Fruit fly (Drosophila melanogaster): ENCODE results near the gene CG31624.

The CG31624 gene

dm6 chr2L:21221778-21222177 is 21.6 kb upstream of the CG31624 start:
- TF ChIP-seq CG3838 (GFP tag; optimal IDR thresholded peaks at IDR 0.05) = no peak
- TF ChIP-seq CG6791 (GFP tag; IDR thresholded peaks at IDR 0.05; ENCODE audit: partially characterized antibody) = 0 out of 3 replicates have a peak, but pooled peaks have one; percentile 28
- TF ChIP-seq esg (GFP tag; conservative IDR thresholded peaks at IDR 0.05) = no peak
- TF ChIP-seq CG34224 (GFP tag; IDR thresholded peaks at IDR 0.05; ENCODE audit: partially characterized antibody) = peak; percentile 50; the same call in 2 of the 3 replicates
- TF ChIP-seq unc-4 (GFP tag; IDR thresholded peaks at IDR 0.05; ENCODE audit: partially characterized antibody) = peak; percentile 27; the same call in 1 of the 2 replicates
- no peak for TF ChIP-seq caup (GFP tag; optimal IDR thresholded peaks at IDR 0.05; ENCODE audit: severe bottlenecking)
- no peak for TF ChIP-seq NFAT (GFP tag; IDR thresholded peaks at IDR 0.05)
- peak; percentile 44 for TF ChIP-seq cg (GFP tag; optimal IDR thresholded peaks at IDR 0.05)
- no peak for TF ChIP-seq exex (tag; optimal IDR thresholded peaks at IDR 0.05)
- TF ChIP-seq repo (GFP tag; optimal IDR thresholded peaks at IDR 0.05) = no peak
- TF ChIP-seq chinmo (GFP tag; IDR thresholded peaks at IDR 0.05; ENCODE audit: partially characterized antibody) = peak; percentile 60; the same call in 2 of the 4 replicates
- no peak for TF ChIP-seq sc (optimal IDR thresholded peaks at IDR 0.05)
- no peak for TF ChIP-seq sc (GFP tag; optimal IDR thresholded peaks at IDR 0.05)
- no peak for TF ChIP-seq Opbp (GFP tag; IDR thresholded peaks at IDR 0.05; ENCODE audit: partially characterized antibody)
- no peak for TF ChIP-seq CG9727 (GFP tag; optimal IDR thresholded peaks at IDR 0.05)
- no peak for TF ChIP-seq CG5245 (GFP tag; optimal IDR thresholded peaks at IDR 0.05)
- no peak for TF ChIP-seq CG11723 (GFP tag; optimal IDR thresholded peaks at IDR 0.05)
- TF ChIP-seq CG43689 (GFP tag; IDR thresholded peaks at IDR 0.05) = no peak
- TF ChIP-seq seq (GFP tag; IDR thresholded peaks at IDR 0.05) = 0 out of 2 replicates have a peak, but pooled peaks have one; percentile 51
- TF ChIP-seq Trl (optimal IDR thresholded peaks at IDR 0.05) = peak; percentile 87 to 94
- no peak for TF ChIP-seq Trl (GFP tag; optimal IDR thresholded peaks at IDR 0.05)
- TF ChIP-seq ato (GFP tag; IDR thresholded peaks at IDR 0.05; ENCODE audit: partially characterized antibody) = no peak
- peak; percentile 19; the same call in 1 of the 2 replicates for TF ChIP-seq CG32532 (GFP tag; IDR thresholded peaks at IDR 0.05)
- no peak for TF ChIP-seq slbo (GFP tag; IDR thresholded peaks at IDR 0.05)
- 0 out of 2 replicates have a peak, but pooled peaks have one; percentile 19 for TF ChIP-seq crol (GFP tag; IDR thresholded peaks at IDR 0.05)
- peak; percentile 43; the same call in 1 of the 2 replicates for TF ChIP-seq hbn (GFP tag; IDR thresholded peaks at IDR 0.05; ENCODE audit: partially characterized antibody)
- TF ChIP-seq CG31441 (GFP tag; IDR thresholded peaks at IDR 0.05) = no peak

- TF ChIP-seq D19B (GFP tag; optimal IDR thresholded peaks at IDR 0.05) (no peak), danr (GFP tag; IDR thresholded peaks at IDR 0.05) (peak; percentile 15; the same call in 1 of the 2 replicates), HLH4C (GFP tag; IDR thresholded peaks at IDR 0.05; ENCODE audit: partially characterized antibody) (peak; percentile 42; the same call in 1 of the 3 replicates), HmgD (GFP tag; optimal IDR thresholded peaks at IDR 0.05) (peak; percentile 22), dpn (GFP tag; optimal IDR thresholded peaks at IDR 0.05) (peak in 1 of 2 experiments; percentile 1), sens (GFP tag) (peak; percentile 63), CG16813 (GFP tag; IDR thresholded peaks at IDR 0.05; ENCODE audit: partially characterized antibody) (0 out of 3 replicates have a peak, but pooled peaks have one; percentile 36), CG2120 (GFP tag; optimal IDR thresholded peaks at IDR 0.05) (no peak), CG12391 (tag; optimal IDR thresholded peaks at IDR 0.05) (peak; percentile 51), BEAF-32 (GFP tag; optimal IDR thresholded peaks at IDR 0.05) (peak; percentile 48), CG14667 (GFP tag; IDR thresholded peaks at IDR 0.05) (no peak), ase (GFP tag; IDR thresholded peaks at IDR 0.05) (no peak), CG12659 (GFP tag; optimal IDR thresholded peaks at IDR 0.05) (peak; percentile 71), CG15514 (GFP tag; optimal IDR thresholded peaks at IDR 0.05) (peak; percentile 98), CG30020 (tag; optimal IDR thresholded peaks at IDR 0.05) (peak; percentile 11), Mes4 (GFP tag; optimal IDR thresholded peaks at IDR 0.05) (no peak), CG2116 (GFP tag; optimal IDR thresholded peaks at IDR 0.05) (peak; percentile 51), Ets97D (GFP tag; optimal IDR thresholded peaks at IDR 0.05) (peak; percentile 44), CG1603 (tag; optimal IDR thresholded peaks at IDR 0.05) (peak; percentile 78), Dp (GFP tag; optimal IDR thresholded peaks at IDR 0.05) (peak; percentile 24), slbo (GFP tag; IDR thresholded peaks at IDR 0.05) (peak; percentile 16; the same call in 1 of the 2 replicates), CG6175 (GFP tag; IDR thresholded peaks at IDR 0.05) (no peak), CG13287 (GFP tag; IDR thresholded peaks at IDR 0.05; ENCODE audit: partially characterized antibody) (peak; percentile 30; the same call in 1 of the 2 replicates), her (GFP tag; optimal IDR thresholded peaks at IDR 0.05) (peak; percentile 98)
Measured at dm6 chr2L:21221114-21221578, 21.0 kb upstream of the CG31624 start, which contains the start of gene CG8677. Gene CG8677 (plus strand): TSS chr2L:21221312.
